Fruit fly (Drosophila melanogaster): ENCODE measurements around the gene kumpel.
A peak's percentile ranks its signal among the peaks of the same experiment; 100 is the strongest.

The kumpel gene

DNA sequence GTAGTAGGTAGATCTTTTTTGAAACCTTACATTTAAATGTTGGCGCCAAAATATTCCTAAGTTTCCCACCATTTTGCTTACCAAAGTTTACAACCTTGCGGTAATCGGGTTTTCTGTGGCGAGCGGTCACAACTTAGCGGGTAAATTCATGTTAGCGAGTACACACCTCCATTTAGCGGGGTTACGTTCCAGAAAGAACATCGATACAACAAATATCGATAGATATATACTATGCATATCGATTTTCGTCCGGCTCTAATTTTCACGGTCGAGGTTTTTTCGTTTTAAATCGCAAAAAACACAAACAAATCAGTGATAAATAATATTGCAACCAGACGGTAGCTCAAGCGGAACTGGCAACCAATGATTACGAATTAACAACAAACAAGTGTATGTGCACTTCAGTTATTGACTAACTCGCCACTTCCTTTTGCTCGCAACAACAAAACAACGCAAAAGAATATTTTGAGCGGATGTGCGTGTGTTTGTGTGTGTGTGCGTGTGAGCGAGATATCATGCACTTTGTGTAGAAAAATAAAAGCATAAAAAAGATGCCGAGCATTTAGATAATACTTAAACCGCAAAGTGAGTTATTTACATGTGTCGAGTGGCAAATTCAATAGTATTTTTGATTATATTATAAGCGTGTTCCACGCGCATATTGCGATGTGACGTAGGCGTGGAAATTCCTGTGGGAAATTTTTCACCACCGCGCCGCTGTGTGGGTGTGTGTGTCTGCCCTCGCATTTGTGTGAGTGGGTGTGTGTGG is 18.3 kb upstream of the kumpel start, which contains the start of gene Lnk (continued):
- TF ChIP-seq CG18262 (tag; optimal IDR thresholded peaks at IDR 0.05): no peak
- no peak for TF ChIP-seq ewg (GFP tag; optimal IDR thresholded peaks at IDR 0.05)
- TF ChIP-seq CG2116 (GFP tag; optimal IDR thresholded peaks at IDR 0.05): peak; percentile 77
- no peak for TF ChIP-seq chif (GFP tag; optimal IDR thresholded peaks at IDR 0.05)
- TF ChIP-seq sug (tag; optimal IDR thresholded peaks at IDR 0.05): peak; percentile 20
- peak; percentile 15 for TF ChIP-seq CHES-1-like (GFP tag; optimal IDR thresholded peaks at IDR 0.05)
- no peak for TF ChIP-seq en (GFP tag; optimal IDR thresholded peaks at IDR 0.05)
- TF ChIP-seq pb (GFP tag; optimal IDR thresholded peaks at IDR 0.05): no peak
- no peak for TF ChIP-seq lola (GFP tag; optimal IDR thresholded peaks at IDR 0.05)
- no peak for TF ChIP-seq CG4282 (GFP tag; optimal IDR thresholded peaks at IDR 0.05)
- peak; percentile 55 for TF ChIP-seq CG3847 (GFP tag; IDR thresholded peaks at IDR 0.05)
- TF ChIP-seq CG8290 (GFP tag; optimal IDR thresholded peaks at IDR 0.05): no peak
- peak in 1 of 2 experiments; percentile 60 for TF ChIP-seq CG8290 (tag; optimal IDR thresholded peaks at IDR 0.05)
- no peak for TF ChIP-seq HLH3B (GFP tag; IDR thresholded peaks at IDR 0.05)
- TF ChIP-seq Lpt (GFP tag; optimal IDR thresholded peaks at IDR 0.05): no peak
- no peak for TF ChIP-seq CG12744 (GFP tag; optimal IDR thresholded peaks at IDR 0.05)
- no peak for TF ChIP-seq zf30C (GFP tag; optimal IDR thresholded peaks at IDR 0.05)
- TF ChIP-seq pros (GFP tag; optimal IDR thresholded peaks at IDR 0.05): peak; percentile 46
- TF ChIP-seq CG8944 (GFP tag; optimal IDR thresholded peaks at IDR 0.05): no peak
- TF ChIP-seq salm (tag; optimal IDR thresholded peaks at IDR 0.05): no peak
- TF ChIP-seq CG1647 (GFP tag; optimal IDR thresholded peaks at IDR 0.05): peak; percentile 2
- TF ChIP-seq fd96Cb (tag; optimal IDR thresholded peaks at IDR 0.05): no peak
- TF ChIP-seq slp2 (GFP tag; optimal IDR thresholded peaks at IDR 0.05): no peak
- TF ChIP-seq schlank (tag; optimal IDR thresholded peaks at IDR 0.05): no peak
- no peak; the same call in 1 of the 2 replicates for TF ChIP-seq H2.0 (GFP tag; IDR thresholded peaks at IDR 0.05)
- no peak for TF ChIP-seq CG6765 (GFP tag; optimal IDR thresholded peaks at IDR 0.05)
- no peak for TF ChIP-seq CG3838 (GFP tag; optimal IDR thresholded peaks at IDR 0.05)
- peak; percentile 32 for TF ChIP-seq CrebB (tag; optimal IDR thresholded peaks at IDR 0.05)
- peak; percentile 86; the same call in 2 of the 3 replicates for TF ChIP-seq mld (GFP tag; IDR thresholded peaks at IDR 0.05; ENCODE audit: partially characterized antibody)
- no peak for TF ChIP-seq gro (GFP tag; optimal IDR thresholded peaks at IDR 0.05)
- peak in 1 of 3 experiments; percentile 64 for TF ChIP-seq Stat92E (GFP tag; optimal IDR thresholded peaks at IDR 0.05)
- TF ChIP-seq CG6254 (GFP tag; optimal IDR thresholded peaks at IDR 0.05): no peak
- no peak for TF ChIP-seq CG3726 (GFP tag; IDR thresholded peaks at IDR 0.05)
- peak; percentile 4 for TF ChIP-seq CG9727 (GFP tag; optimal IDR thresholded peaks at IDR 0.05)
- TF ChIP-seq CG10979 (tag; optimal IDR thresholded peaks at IDR 0.05): peak; percentile 7
- TF ChIP-seq Jarid2 (GFP tag; optimal IDR thresholded peaks at IDR 0.05): no peak
- peak; percentile 50 for TF ChIP-seq CG10543 (GFP tag; optimal IDR thresholded peaks at IDR 0.05)
- TF ChIP-seq Hey (tag; optimal IDR thresholded peaks at IDR 0.05): no peak
- peak; percentile 4 for TF ChIP-seq wek (GFP tag; optimal IDR thresholded peaks at IDR 0.05)
- TF ChIP-seq maf-S (GFP tag; optimal IDR thresholded peaks at IDR 0.05): peak; percentile 15
- TF ChIP-seq CG11560 (tag; IDR thresholded peaks at IDR 0.05): no peak
- peak; percentile 80 for TF ChIP-seq Doc3 (GFP tag; IDR thresholded peaks at IDR 0.05; ENCODE audit: partially characterized antibody)
- TF ChIP-seq Atf6 (GFP tag; IDR thresholded peaks at IDR 0.05): peak; percentile 27; the same call in 1 of the 2 replicates
- TF ChIP-seq dysf (GFP tag; IDR thresholded peaks at IDR 0.05): no peak
- TF ChIP-seq slbo (GFP tag; IDR thresholded peaks at IDR 0.05): peak; percentile 21; the same call in 1 of the 2 replicates
- TF ChIP-seq CG13624 (GFP tag; optimal IDR thresholded peaks at IDR 0.05): peak; percentile 77
- no peak for TF ChIP-seq BtbVII (GFP tag; optimal IDR thresholded peaks at IDR 0.05)
- no peak for TF ChIP-seq ind (GFP tag; optimal IDR thresholded peaks at IDR 0.05)
- TF ChIP-seq CG17361 (GFP tag; IDR thresholded peaks at IDR 0.05): peak; percentile 28; the same call in 2 of the 3 replicates

Data from whole organism, embryonic.